Worm (Caenorhabditis elegans) whole organism, L1 larva: ENCODE results near the gene T08A11.1.

ENCODE experiments used
- ama-1 ChIP-seq: fragments of 150-350 bp; optimal IDR thresholded peaks from 2 replicates; lab custom pipeline; 2014
- ceh-82 ChIP-seq, 3 experiments: fragments of 150-350 bp in 1 of 3; sonication (generic microtip) in 2 of 3; optimal IDR thresholded peaks; 2 replicates each; lab custom pipeline; 2014 to 2017; ENCODE audit warnings: missing biosample characterization in 3 of 3, missing genetic modification characterization in 3 of 3
- efl-1 ChIP-seq, 4 experiments: fragments of 150-350 bp; optimal IDR thresholded peaks in 3 of 4; peaks in 1 of 4; 1 replicate in 1 of 4; 2 replicates in 3 of 4; lab custom pipeline; 2014; ENCODE audit warnings: missing biosample characterization in 2 of 4, missing genetic modification characterization in 2 of 4, missing genetic modification reagents in 2 of 4
- elt-3 ChIP-seq, 6 experiments: fragments of 150-350 bp in 1 of 6; sonication (generic microtip); optimal IDR thresholded peaks; 2 replicates each; lab custom pipeline; 2017 to 2018; ENCODE audit warnings: missing biosample characterization in 6 of 6, missing genetic modification characterization in 6 of 6, inconsistent platforms in 1 of 6
- fos-1 ChIP-seq: fragments of 150-350 bp; optimal IDR thresholded peaks from 2 replicates; lab custom pipeline; 2014; ENCODE audit warnings: missing biosample characterization, missing genetic modification characterization
- grh-1 ChIP-seq: fragments of 200-800 bp; sonication (Bioruptor generic); IDR thresholded peaks from 2 replicates; pipeline ENCODE4 v1.3.6; 2022; ENCODE audit warnings: missing genetic modification reagents, missing genetic modification characterization, missing compliant biosample characterization
- jun-1 ChIP-seq: fragments of 150-350 bp; optimal IDR thresholded peaks from 2 replicates; lab custom pipeline; 2014; ENCODE audit warnings: missing biosample characterization, missing genetic modification reagents, missing genetic modification characterization
- lin-15B ChIP-seq: fragments of 150-350 bp; sonication (generic microtip); optimal IDR thresholded peaks from 3 replicates; lab custom pipeline; 2014; ENCODE audit warnings: missing biosample characterization, missing genetic modification characterization
- nhr-77 ChIP-seq: fragments of 150-350 bp; optimal IDR thresholded peaks from 2 replicates; lab custom pipeline; 2014; ENCODE audit warnings: missing biosample characterization, missing genetic modification characterization
- pqm-1 ChIP-seq: sonication (generic microtip); optimal IDR thresholded peaks from 3 replicates; lab custom pipeline; 2017; ENCODE audit warnings: missing biosample characterization, missing genetic modification characterization
- snpc-4 ChIP-seq: fragments of 150-350 bp; optimal IDR thresholded peaks from 2 replicates; lab custom pipeline; 2014; ENCODE audit warnings: missing biosample characterization, missing genetic modification characterization
- snu-23 ChIP-seq: sonication (generic microtip); optimal IDR thresholded peaks from 2 replicates; lab custom pipeline; 2016; ENCODE audit warnings: missing genetic modification characterization, missing compliant biosample characterization
- unc-130 ChIP-seq: fragments of 150-350 bp; optimal IDR thresholded peaks from 2 replicates; lab custom pipeline; 2017; ENCODE audit warnings: missing biosample characterization, missing genetic modification characterization, inconsistent platforms
- ztf-11 ChIP-seq, 2 experiments: sonication (generic microtip); optimal IDR thresholded peaks; 2 replicates each; lab custom pipeline; 2016 to 2017; ENCODE audit warnings: missing genetic modification characterization in 2 of 2, missing biosample characterization in 1 of 2, missing compliant biosample characterization in 1 of 2

- TF ChIP-seq snu-23 (GFP tag; lab: Kevin White, UChicago): peak; percentile 94
- TF ChIP-seq jun-1 (tag; lab: Kevin White, UChicago): peak; percentile 72
- TF ChIP-seq ama-1 (lab: Kevin White, UChicago): no peak
- peak; percentile 86 for TF ChIP-seq grh-1 (GFP tag; lab: Robert Waterston, UW)
- TF ChIP-seq ceh-82 (tag; optimal IDR thresholded peaks at IDR 0.05; lab: Kevin White, UChicago): peak; percentile 15 to 60 (median 21)
- TF ChIP-seq pqm-1 (tag; lab: Kevin White, UChicago): no peak
- TF ChIP-seq nhr-77 (tag; lab: Kevin White, UChicago): peak; percentile 77
- no peak for TF ChIP-seq unc-130 (tag; lab: Kevin White, UChicago)
- no peak for TF ChIP-seq ztf-11 (tag; optimal IDR thresholded peaks at IDR 0.05; lab: Kevin White, UChicago)
- TF ChIP-seq elt-3 (tag; optimal IDR thresholded peaks at IDR 0.05; lab: Kevin White, UChicago): peak in 3 of 6 experiments; percentile 33 to 79 (median 63)
- peak; percentile 30 for TF ChIP-seq fos-1 (tag; lab: Kevin White, UChicago)
- TF ChIP-seq efl-1 (optimal IDR thresholded peaks at IDR 0.05; lab: Kevin White, UChicago): peak; percentile 60 to 62
- peak; percentile 29 to 97 for TF ChIP-seq efl-1 (GFP tag; optimal IDR thresholded peaks at IDR 0.05 in 1 of 2; lab: Kevin White, UChicago)
- TF ChIP-seq lin-15B (tag; lab: Kevin White, UChicago): no peak
- TF ChIP-seq snpc-4: peak; percentile 54
These were observed 21.8 kb upstream of the T08A11.1 start for ce11 chrIII:4284732-4285165.
